Fruit fly (Drosophila melanogaster): Measurements from ENCODE around the gene Vha26.

Vha26 gene

dm6 chr3R:5615484-5615883 is 23.9 kb downstream of the Vha26 start (continued):
- no peak for TF ChIP-seq CG10543 (GFP tag; optimal IDR thresholded peaks at IDR 0.05)
- no peak for TF ChIP-seq CG7271 (tag; optimal IDR thresholded peaks at IDR 0.05)
- no peak for TF ChIP-seq HHEX (GFP tag; optimal IDR thresholded peaks at IDR 0.05)
- TF ChIP-seq dm (GFP tag; optimal IDR thresholded peaks at IDR 0.05) = no peak
- TF ChIP-seq Tbp (GFP tag; optimal IDR thresholded peaks at IDR 0.05) = no peak
- TF ChIP-seq vnd (GFP tag; IDR thresholded peaks at IDR 0.05; ENCODE audit: partially characterized antibody) = no peak
- no peak for TF ChIP-seq CG18476 (GFP tag; optimal IDR thresholded peaks at IDR 0.05)
- no peak for TF ChIP-seq dimm (GFP tag; IDR thresholded peaks at IDR 0.05)
- no peak for TF ChIP-seq bigmax (GFP tag; optimal IDR thresholded peaks at IDR 0.05)
- no peak for TF ChIP-seq otp (GFP tag; IDR thresholded peaks at IDR 0.05)
- 0 out of 2 replicates have a peak, but pooled peaks have one; percentile 9 for TF ChIP-seq crol (GFP tag; IDR thresholded peaks at IDR 0.05)

- TF ChIP-seq ara (GFP tag; IDR thresholded peaks at IDR 0.05) (0 out of 2 replicates have a peak, but pooled peaks have one; percentile 34), pan (optimal IDR thresholded peaks at IDR 0.05) (no peak), pan (GFP tag; optimal IDR thresholded peaks at IDR 0.05 in 1 of 2, IDR thresholded peaks at IDR 0.05 in 1 of 2) (peak in 1 of 2 experiments; percentile 14), Drgx (GFP tag; IDR thresholded peaks at IDR 0.05) (peak; percentile 67), row (GFP tag; IDR thresholded peaks at IDR 0.05) (0 out of 3 replicates have a peak, but pooled peaks have one; percentile 30), CG33213 (GFP tag; optimal IDR thresholded peaks at IDR 0.05) (no peak), sens (GFP tag) (peak; percentile 68), CG17385 (GFP tag; optimal IDR thresholded peaks at IDR 0.05) (no peak), prd (optimal IDR thresholded peaks at IDR 0.05) (no peak), prd (GFP tag; IDR thresholded peaks at IDR 0.05) (peak; percentile 23; the same call in 1 of the 3 replicates), grau (tag; optimal IDR thresholded peaks at IDR 0.05) (peak; percentile 47), CG6175 (GFP tag; IDR thresholded peaks at IDR 0.05) (0 out of 3 replicates have a peak, but pooled peaks have one; percentile 8), Ets65A (GFP tag) (peak; percentile 50)
These were observed 26.5 kb downstream of the Vha26 start for dm6 chr3R:5617923-5618623.

- TF ChIP-seq Sox100B (GFP tag; optimal IDR thresholded peaks at IDR 0.05) (peak; percentile 72), disco-r (GFP tag; optimal IDR thresholded peaks at IDR 0.05) (no peak), al (GFP tag; IDR thresholded peaks at IDR 0.05) (no peak), inv (GFP tag; IDR thresholded peaks at IDR 0.05; ENCODE audit: partially characterized antibody) (no peak), Gsc (GFP tag; IDR thresholded peaks at IDR 0.05) (peak; percentile 13; the same call in 1 of the 2 replicates), HmgZ (tag; optimal IDR thresholded peaks at IDR 0.05) (peak; percentile 7), sqz (GFP tag; optimal IDR thresholded peaks at IDR 0.05) (peak; percentile 42), D (optimal IDR thresholded peaks at IDR 0.05) (no peak), D (GFP tag; optimal IDR thresholded peaks at IDR 0.05) (peak; percentile 71), Med (GFP tag) (peak; percentile 94), fru (optimal IDR thresholded peaks at IDR 0.05) (no peak), amos (GFP tag; IDR thresholded peaks at IDR 0.05; ENCODE audit: partially characterized antibody) (no peak), CG8388 (GFP tag; optimal IDR thresholded peaks at IDR 0.05) (peak; percentile 62), Ssrp (tag; optimal IDR thresholded peaks at IDR 0.05) (peak; percentile 43), jing (GFP tag; optimal IDR thresholded peaks at IDR 0.05) (peak; percentile 37), CG4617 (GFP tag; optimal IDR thresholded peaks at IDR 0.05; ENCODE audit: borderline replicate concordance) (peak; percentile 23), C15 (GFP tag; IDR thresholded peaks at IDR 0.05) (peak; percentile 17; the same call in 1 of the 3 replicates), CG1024 (GFP tag; IDR thresholded peaks at IDR 0.05) (peak; percentile 69), NFAT (GFP tag; IDR thresholded peaks at IDR 0.05) (peak; percentile 52; the same call in 1 of the 2 replicates), trem (tag; optimal IDR thresholded peaks at IDR 0.05) (peak; percentile 12), shn (GFP tag; optimal IDR thresholded peaks at IDR 0.05) (peak; percentile 40), wek (GFP tag; optimal IDR thresholded peaks at IDR 0.05) (peak; percentile 29), CG2875 (GFP tag; optimal IDR thresholded peaks at IDR 0.05) (peak; percentile 54), klu (GFP tag; IDR thresholded peaks at IDR 0.05) (peak; percentile 18; the same call in 1 of the 2 replicates), CG43689 (GFP tag; IDR thresholded peaks at IDR 0.05) (no peak; the same call in 1 of the 2 replicates)
These were observed 28.9 kb downstream of the Vha26 start for dm6 chr3R:5620387-5620956.

Data from whole organism, embryonic.